Worm (Caenorhabditis elegans): ENCODE data around the gene C47E12.3.

- no peak for TF ChIP-seq fkh-10 (GFP tag; optimal IDR thresholded peaks at IDR 0.05)
- no peak for TF ChIP-seq fos-1 (tag; optimal IDR thresholded peaks at IDR 0.05)
- TF ChIP-seq set-16 (GFP tag; IDR thresholded peaks at IDR 0.05), result no peak
- TF ChIP-seq unc-62 (GFP tag; optimal IDR thresholded peaks at IDR 0.05 in 1 of 2), result no peak
- no peak for TF ChIP-seq unc-62 (tag; optimal IDR thresholded peaks at IDR 0.05)
- no peak for TF ChIP-seq ama-1 (optimal IDR thresholded peaks at IDR 0.05)
- no peak for TF ChIP-seq hlh-30 (tag; optimal IDR thresholded peaks at IDR 0.05; ENCODE audit: insufficient read depth)
- TF ChIP-seq mdl-1 (tag; optimal IDR thresholded peaks at IDR 0.05), result no peak
- TF ChIP-seq lin-1 (GFP tag; IDR thresholded peaks at IDR 0.05), result no peak
Observed at ce11 chrIV:10047108-10047507, 45.5 kb upstream of the C47E12.3 start, which contains the start of gene T04B2.3.
